Worm (Caenorhabditis elegans) whole organism, early embryonic: ENCODE data around the gene folr-1.

Source experiments
- B0310.2 ChIP-seq: sonication (generic microtip); optimal IDR thresholded peaks from 2 replicates; lab custom pipeline; 2016; ENCODE audit warnings: mild to moderate bottlenecking, missing genetic modification characterization, missing compliant biosample characterization
- F13C5.2 ChIP-seq: sonication (generic microtip); optimal IDR thresholded peaks from 2 replicates; lab custom pipeline; 2017; ENCODE audit warnings: mild to moderate bottlenecking, missing genetic modification characterization, inconsistent platforms, missing compliant biosample characterization
- aly-1 ChIP-seq: sonication (generic microtip); optimal IDR thresholded peaks from 2 replicates; lab custom pipeline; 2016; ENCODE audit warnings: missing genetic modification characterization, missing compliant biosample characterization
- ama-1 ChIP-seq: fragments of 150-350 bp; optimal IDR thresholded peaks from 2 replicates; lab custom pipeline; 2014
- ceh-13 ChIP-seq: fragments of 200-800 bp; sonication (Bioruptor generic); optimal IDR thresholded peaks from 2 replicates; lab custom pipeline; 2018; ENCODE audit warnings: mild to moderate bottlenecking, missing genetic modification characterization, missing compliant biosample characterization
- ceh-36 ChIP-seq: sonication (generic microtip); optimal IDR thresholded peaks from 2 replicates; lab custom pipeline; 2016; ENCODE audit warnings: missing genetic modification characterization, inconsistent platforms, missing compliant biosample characterization
- ets-7 ChIP-seq: sonication (generic microtip); optimal IDR thresholded peaks from 2 replicates; lab custom pipeline; 2016; ENCODE audit warnings: missing genotype, missing genetic modification characterization, missing compliant biosample characterization
- flt-1 ChIP-seq: fragments of 200-800 bp; sonication (Bioruptor generic); IDR thresholded peaks from 2 replicates; pipeline ENCODE4 v1.3.6; 2022; ENCODE audit warnings: missing genetic modification characterization, missing compliant biosample characterization
- hmbx-1 ChIP-seq: sonication (generic microtip); optimal IDR thresholded peaks from 2 replicates; lab custom pipeline; 2016; ENCODE audit warnings: mild to moderate bottlenecking, missing genetic modification characterization, missing compliant biosample characterization
- hnd-1 ChIP-seq: sonication (generic microtip); optimal IDR thresholded peaks from 2 replicates; lab custom pipeline; 2016; ENCODE audit warnings: missing genetic modification characterization, missing compliant biosample characterization
- pes-1 ChIP-seq: fragments of 200-800 bp; sonication (Bioruptor generic); IDR thresholded peaks from 2 replicates; pipeline ENCODE4 v1.3.6; 2022; ENCODE audit warnings: missing genetic modification reagents, missing genetic modification characterization, missing compliant biosample characterization
- scrt-1 ChIP-seq: fragments of 200-800 bp; sonication (Bioruptor generic); IDR thresholded peaks from 2 replicates; pipeline ENCODE4 v1.3.6; 2022; ENCODE audit warnings: missing genetic modification characterization, missing compliant biosample characterization
- sea-1 ChIP-seq: fragments of 200-800 bp; sonication (Bioruptor generic); conservative IDR thresholded peaks from 2 replicates; pipeline ENCODE4 v1.3.6; 2022; ENCODE audit warnings: missing genetic modification characterization, missing compliant biosample characterization
- tbx-37 ChIP-seq: fragments of 200-800 bp; sonication (Bioruptor generic); conservative IDR thresholded peaks from 2 replicates; pipeline ENCODE4 v1.3.6; 2022; ENCODE audit warnings: missing genetic modification reagents, missing genetic modification characterization, missing compliant biosample characterization

- TF ChIP-seq tbx-37 (GFP tag; lab: Robert Waterston, UW) (no peak), ets-7 (tag; lab: Kevin White, UChicago) (no peak), ama-1 (no peak), scrt-1 (GFP tag; lab: Robert Waterston, UW) (no peak), B0310.2 (tag; lab: Kevin White, UChicago) (no peak), aly-1 (tag; lab: Kevin White, UChicago) (no peak), flt-1 (no peak), pes-1 (GFP tag; lab: Robert Waterston, UW) (no peak), hnd-1 (no peak), hmbx-1 (tag; lab: Kevin White, UChicago) (no peak), sea-1 (GFP tag; lab: Robert Waterston, UW) (no peak), ceh-13 (no peak), F13C5.2 (tag; lab: Kevin White, UChicago) (no peak), ceh-36 (tag; lab: Kevin White, UChicago) (no peak)
These were observed 26.0 kb upstream of the folr-1 start for ce11 chrX:9893069-9893468.
